Worm (Caenorhabditis elegans) whole organism, L3 larva: ENCODE data around the gene egl-13.

Experiments
- ama-1 ChIP-seq: fragments of 150-350 bp; optimal IDR thresholded peaks from 2 replicates; lab custom pipeline; 2018
- ceh-82 ChIP-seq: fragments of 150-350 bp; optimal IDR thresholded peaks from 2 replicates; lab custom pipeline; 2014; ENCODE audit warnings: missing biosample characterization, missing genetic modification characterization
- ceh-9 ChIP-seq: sonication (generic microtip); optimal IDR thresholded peaks from 2 replicates; lab custom pipeline; 2018; ENCODE audit warnings: missing biosample characterization, missing genetic modification characterization
- daf-12 ChIP-seq: fragments of 150-350 bp; optimal IDR thresholded peaks from 2 replicates; lab custom pipeline; 2014; ENCODE audit warnings: missing biosample characterization, missing genetic modification reagents, missing genetic modification characterization
- elt-1 ChIP-seq: fragments of 150-350 bp; optimal IDR thresholded peaks from 2 replicates; lab custom pipeline; 2014; ENCODE audit warnings: missing biosample characterization, missing genetic modification characterization
- mdl-1 ChIP-seq: fragments of 150-350 bp; optimal IDR thresholded peaks from 2 replicates; lab custom pipeline; 2014; ENCODE audit warnings: missing biosample characterization, missing genetic modification characterization
- nhr-11 ChIP-seq: fragments of 150-350 bp; optimal IDR thresholded peaks from 2 replicates; lab custom pipeline; 2014; ENCODE audit warnings: missing biosample characterization, missing genetic modification characterization
- nhr-237 ChIP-seq: fragments of 150-350 bp; optimal IDR thresholded peaks from 2 replicates; lab custom pipeline; 2014; ENCODE audit warnings: missing biosample characterization, missing genetic modification characterization
- nhr-77 ChIP-seq: fragments of 150-350 bp; optimal IDR thresholded peaks from 2 replicates; lab custom pipeline; 2014; ENCODE audit warnings: missing biosample characterization, missing genetic modification characterization
- pha-4 ChIP-seq: fragments of 150-350 bp; optimal IDR thresholded peaks from 2 replicates; lab custom pipeline; 2014; ENCODE audit warnings: missing biosample characterization, missing genetic modification reagents, missing genetic modification characterization
- pqm-1 ChIP-seq: fragments of 150-350 bp; optimal IDR thresholded peaks from 2 replicates; lab custom pipeline; 2017; ENCODE audit warnings: missing biosample characterization, missing genetic modification characterization, inconsistent platforms
- snpc-4 ChIP-seq: fragments of 150-350 bp; optimal IDR thresholded peaks from 2 replicates; lab custom pipeline; 2014; ENCODE audit warnings: missing biosample characterization, missing genetic modification characterization
- unc-39 ChIP-seq: sonication (generic microtip); optimal IDR thresholded peaks from 4 replicates; lab custom pipeline; 2017; ENCODE audit warnings: missing biosample characterization, missing genetic modification characterization
- unc-62 ChIP-seq: fragments of 150-350 bp; sonication (generic microtip); optimal IDR thresholded peaks from 4 replicates; lab custom pipeline; 2014; ENCODE audit warnings: missing biosample characterization, missing genetic modification reagents, missing genetic modification characterization

ce11 chrX:5696197-5696596 is 32.6 kb downstream of the egl-13 start:
- no peak for TF ChIP-seq elt-1 (tag; lab: Kevin White, UChicago)
- no peak for TF ChIP-seq nhr-77
- TF ChIP-seq nhr-11, result no peak
- no peak for TF ChIP-seq unc-39
- peak; percentile 66 for TF ChIP-seq mdl-1 (tag; lab: Kevin White, UChicago)
- peak; percentile 49 for TF ChIP-seq pha-4 (tag; lab: Kevin White, UChicago)
- no peak for TF ChIP-seq ceh-9
- no peak for TF ChIP-seq snpc-4
- no peak for TF ChIP-seq daf-12 (tag; lab: Kevin White, UChicago)
- no peak for TF ChIP-seq nhr-237 (tag; lab: Kevin White, UChicago)
- TF ChIP-seq unc-62 (GFP tag; lab: Kevin White, UChicago), result peak; percentile 23
- peak; percentile 60 for TF ChIP-seq pqm-1 (tag; lab: Kevin White, UChicago)
- no peak for TF ChIP-seq ceh-82 (tag; lab: Kevin White, UChicago)
- TF ChIP-seq ama-1 (lab: Kevin White, UChicago), result no peak
